Fruit fly (Drosophila melanogaster): ENCODE data around the gene Coq8.

DNA sequence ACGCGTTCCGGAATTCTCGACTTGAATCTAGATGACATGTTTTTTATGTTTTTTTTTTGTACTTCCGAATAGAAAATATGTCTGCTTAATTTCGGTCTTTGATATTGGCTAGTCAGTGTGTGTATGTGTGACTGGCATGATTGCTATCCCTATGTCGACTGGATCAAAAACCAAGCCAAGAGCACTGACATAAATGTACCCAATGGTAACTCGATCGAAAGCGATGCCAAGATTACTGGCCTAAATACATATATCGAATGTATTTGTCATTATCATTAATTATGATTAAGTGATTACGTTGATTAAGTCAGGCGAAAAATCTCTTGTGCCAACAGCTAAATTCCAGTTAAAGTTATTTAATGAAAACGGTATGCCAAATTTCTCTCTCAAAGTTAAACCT lies 43.3 kb downstream of the Coq8 start, which contains the start of gene CG4661:
- TF ChIP-seq psq (GFP tag; optimal IDR thresholded peaks at IDR 0.05) = no peak
- TF ChIP-seq usp (GFP tag; optimal IDR thresholded peaks at IDR 0.05) = no peak
- TF ChIP-seq h (GFP tag; optimal IDR thresholded peaks at IDR 0.05) = no peak
- no peak for TF ChIP-seq Mio (GFP tag; optimal IDR thresholded peaks at IDR 0.05)
- TF ChIP-seq pan (optimal IDR thresholded peaks at IDR 0.05) = no peak
- no peak for TF ChIP-seq br (GFP tag; optimal IDR thresholded peaks at IDR 0.05)
- no peak for TF ChIP-seq HLH106 (tag; optimal IDR thresholded peaks at IDR 0.05)
- TF ChIP-seq GATAd (GFP tag; optimal IDR thresholded peaks at IDR 0.05) = no peak
- no peak for TF ChIP-seq ey (GFP tag; optimal IDR thresholded peaks at IDR 0.05)
- TF ChIP-seq OdsH (GFP tag; optimal IDR thresholded peaks at IDR 0.05) = no peak
- no peak for TF ChIP-seq Myc (optimal IDR thresholded peaks at IDR 0.05)

Measured in whole organism, wandering third instar larva.